Fruit fly (Drosophila melanogaster) whole organism: Measurements from ENCODE around the gene CG5984.

Experiments used
- CG8478 ChIP-seq: fragments of >200 bp; optimal IDR thresholded peaks from 2 replicates; lab custom pipeline; 2018; ENCODE audit warnings: inconsistent platforms
- EcR ChIP-seq, 2 experiments: fragments of >200 bp; optimal IDR thresholded peaks; 2 replicates each; lab custom pipeline; 2017; ENCODE audit warnings: missing biosample characterization in 2 of 2, missing genetic modification characterization in 2 of 2, missing genetic modification reagents in 2 of 2
- pan ChIP-seq: fragments of >200 bp; optimal IDR thresholded peaks from 2 replicates; lab custom pipeline; 2017
- psq ChIP-seq: fragments of >200 bp; optimal IDR thresholded peaks from 2 replicates; lab custom pipeline; 2017
- usp ChIP-seq: fragments of >200 bp; optimal IDR thresholded peaks from 2 replicates; lab custom pipeline; 2017; ENCODE audit warnings: missing biosample characterization, missing genetic modification characterization, mixed read lengths

dm6 chr3R:27272233-27272632, 24.4 kb upstream of the CG5984 start:
- TF ChIP-seq usp (GFP tag; lab: Kevin White, UChicago) = no peak
- TF ChIP-seq psq (lab: Kevin White, UChicago) = no peak
- TF ChIP-seq CG8478 (lab: Kevin White, UChicago) = no peak
- TF ChIP-seq pan (lab: Kevin White, UChicago) = no peak
- no peak for TF ChIP-seq EcR (GFP tag; optimal IDR thresholded peaks at IDR 0.05; lab: Kevin White, UChicago)
